Fruit fly (Drosophila melanogaster) whole organism, prepupa: Measurements from ENCODE around the gene CG42299.
A peak's percentile ranks its signal among the peaks of the same experiment; 100 is the strongest.

ENCODE experiments used
- CG10631 ChIP-seq: fragments of 200-800 bp; sonication (Bioruptor generic); optimal IDR thresholded peaks from 2 replicates; lab custom pipeline; 2016; ENCODE audit warnings: missing biosample characterization, missing genetic modification characterization
- CG10669 ChIP-seq: fragments of 200-800 bp; sonication (Bioruptor generic); optimal IDR thresholded peaks from 3 replicates; lab custom pipeline; 2018; ENCODE audit warnings: missing biosample characterization, mild to moderate bottlenecking, missing genetic modification characterization, moderate library complexity
- CG11294 ChIP-seq: fragments of 200-800 bp; sonication (Bioruptor generic); IDR thresholded peaks from 2 replicates; pipeline ENCODE4 v1.3.6; 2022; ENCODE audit warnings: missing biosample characterization, missing genetic modification characterization
- CG11762 ChIP-seq: fragments of 200-800 bp; sonication (Bioruptor generic); optimal IDR thresholded peaks from 3 replicates; lab custom pipeline; 2016; ENCODE audit warnings: missing biosample characterization, missing genetic modification characterization; ENCODE audit not compliant: insufficient read depth
- CG15336 ChIP-seq: fragments of 200-800 bp; sonication (Bioruptor generic); IDR thresholded peaks from 2 replicates; pipeline ENCODE4 v1.3.6; 2022; ENCODE audit warnings: missing biosample characterization, missing genetic modification characterization
- CG1621 ChIP-seq: fragments of 200-800 bp; sonication (Bioruptor generic); optimal IDR thresholded peaks from 3 replicates; lab custom pipeline; 2018; ENCODE audit warnings: missing biosample characterization, mild to moderate bottlenecking, missing genetic modification characterization
- CG16779 ChIP-seq: fragments of 200-800 bp; sonication (Bioruptor generic); optimal IDR thresholded peaks from 3 replicates; lab custom pipeline; 2017; ENCODE audit warnings: missing biosample characterization, mild to moderate bottlenecking, missing genetic modification characterization
- CG3032 ChIP-seq: fragments of 200-800 bp; optimal IDR thresholded peaks from 2 replicates; lab custom pipeline; 2019; ENCODE audit warnings: missing biosample characterization, mild to moderate bottlenecking, missing genetic modification characterization, moderate library complexity
- CG31627 ChIP-seq: fragments of 200-800 bp; sonication (Bioruptor generic); optimal IDR thresholded peaks from 3 replicates; lab custom pipeline; 2016; ENCODE audit warnings: missing biosample characterization, missing genetic modification characterization
- CG34406 ChIP-seq: fragments of 200-800 bp; sonication (Bioruptor generic); optimal IDR thresholded peaks from 3 replicates; lab custom pipeline; 2016; ENCODE audit warnings: missing biosample characterization, missing genetic modification characterization
- CG3919 ChIP-seq: fragments of 200-800 bp; sonication (Bioruptor generic); optimal IDR thresholded peaks from 3 replicates; lab custom pipeline; 2016; ENCODE audit warnings: missing biosample characterization, missing genetic modification characterization
- CG4318 ChIP-seq: fragments of 200-800 bp; sonication (Bioruptor generic); optimal IDR thresholded peaks from 3 replicates; lab custom pipeline; 2017; ENCODE audit warnings: missing biosample characterization, mild to moderate bottlenecking, missing genetic modification characterization
- CG6163 ChIP-seq: fragments of 200-800 bp; sonication (Bioruptor generic); IDR thresholded peaks from 3 replicates; pipeline ENCODE4 v1.3.6; 2022; ENCODE audit warnings: missing biosample characterization, missing genetic modification characterization
- CG6276 ChIP-seq: fragments of 200-800 bp; sonication (Bioruptor generic); optimal IDR thresholded peaks from 2 replicates; lab custom pipeline; 2017; ENCODE audit warnings: missing biosample characterization, mild to moderate bottlenecking, missing genetic modification characterization
- CG6792 ChIP-seq: fragments of 200-800 bp; sonication (Bioruptor generic); optimal IDR thresholded peaks from 3 replicates; lab custom pipeline; 2016; ENCODE audit warnings: missing biosample characterization, missing genetic modification characterization
- CG6808 ChIP-seq: fragments of 200-800 bp; sonication (Bioruptor generic); optimal IDR thresholded peaks from 3 replicates; lab custom pipeline; 2017; ENCODE audit warnings: missing biosample characterization, missing genetic modification characterization, mild to moderate bottlenecking, moderate library complexity, missing genetic modification reagents
- CG7368 ChIP-seq: fragments of 200-800 bp; sonication (Bioruptor generic); optimal IDR thresholded peaks from 3 replicates; lab custom pipeline; 2016; ENCODE audit warnings: missing biosample characterization, missing genetic modification characterization
- CG8119 ChIP-seq: fragments of 200-800 bp; sonication (Bioruptor generic); IDR thresholded peaks from 3 replicates; pipeline ENCODE4 v1.3.6; 2022; ENCODE audit warnings: missing biosample characterization, missing genetic modification characterization
- CG8319 ChIP-seq: fragments of 200-800 bp; sonication (Bioruptor generic); optimal IDR thresholded peaks from 3 replicates; lab custom pipeline; 2016; ENCODE audit warnings: missing biosample characterization, missing genetic modification characterization
- CG8632 ChIP-seq: fragments of 200-800 bp; sonication (Bioruptor generic); optimal IDR thresholded peaks from 3 replicates; lab custom pipeline; 2016; ENCODE audit warnings: missing biosample characterization, missing genetic modification characterization
- Eip78C ChIP-seq: fragments of 200-800 bp; sonication (Bioruptor generic); peaks from one replicate; lab custom pipeline; 2016; ENCODE audit warnings: missing biosample characterization, missing genetic modification characterization
- Eip93F ChIP-seq: fragments of 200-800 bp; sonication (Bioruptor generic); optimal IDR thresholded peaks from 2 replicates; lab custom pipeline; 2016; ENCODE audit warnings: missing biosample characterization, mild to moderate bottlenecking, missing genetic modification characterization
- Ets21C ChIP-seq: fragments of 200-800 bp; sonication (Bioruptor generic); optimal IDR thresholded peaks from 3 replicates; lab custom pipeline; 2016; ENCODE audit warnings: missing biosample characterization, missing genetic modification characterization
- Ets96B ChIP-seq: fragments of 200-800 bp; optimal IDR thresholded peaks from 2 replicates; lab custom pipeline; 2019; ENCODE audit warnings: missing biosample characterization, mild to moderate bottlenecking, missing genetic modification characterization, moderate library complexity
- Gug ChIP-seq: fragments of 200-800 bp; sonication (Bioruptor generic); IDR thresholded peaks from 2 replicates; pipeline ENCODE4 v1.3.6; 2022; ENCODE audit warnings: missing biosample characterization, missing genetic modification characterization
- Hr39 ChIP-seq: fragments of 200-800 bp; sonication (Bioruptor generic); optimal IDR thresholded peaks from 2 replicates; lab custom pipeline; 2016; ENCODE audit warnings: missing biosample characterization, missing genetic modification characterization
- Hr4 ChIP-seq: fragments of 200-800 bp; sonication (Bioruptor generic); optimal IDR thresholded peaks from 3 replicates; lab custom pipeline; 2016; ENCODE audit warnings: missing biosample characterization, missing genetic modification characterization
- Lpt ChIP-seq: fragments of 200-800 bp; sonication (Bioruptor generic); optimal IDR thresholded peaks from 3 replicates; lab custom pipeline; 2016; ENCODE audit warnings: missing biosample characterization, missing genetic modification characterization
- Met ChIP-seq: fragments of 200-800 bp; sonication (Bioruptor generic); optimal IDR thresholded peaks from 3 replicates; lab custom pipeline; 2016; ENCODE audit warnings: missing biosample characterization, missing genetic modification characterization
- OdsH ChIP-seq: fragments of 200-800 bp; sonication (Bioruptor generic); optimal IDR thresholded peaks from 3 replicates; lab custom pipeline; 2016; ENCODE audit warnings: missing biosample characterization, missing genetic modification characterization
- Smox ChIP-seq: fragments of 200-800 bp; sonication (Bioruptor generic); optimal IDR thresholded peaks from 3 replicates; lab custom pipeline; 2016; ENCODE audit warnings: missing biosample characterization, missing genetic modification characterization
- Sox102F ChIP-seq: fragments of 200-800 bp; sonication (Bioruptor generic); optimal IDR thresholded peaks from 2 replicates; lab custom pipeline; 2016; ENCODE audit warnings: missing biosample characterization, mild to moderate bottlenecking, missing genetic modification characterization
- Sox14 ChIP-seq: fragments of 200-800 bp; sonication (Bioruptor generic); optimal IDR thresholded peaks from 3 replicates; lab custom pipeline; 2016; ENCODE audit warnings: missing biosample characterization, missing genetic modification characterization
- Sox15 ChIP-seq: fragments of 200-800 bp; sonication (Bioruptor generic); optimal IDR thresholded peaks from 3 replicates; lab custom pipeline; 2016; ENCODE audit warnings: missing biosample characterization, missing genetic modification characterization
- achi ChIP-seq: fragments of 200-800 bp; sonication (Bioruptor generic); optimal IDR thresholded peaks from 3 replicates; lab custom pipeline; 2016; ENCODE audit warnings: missing biosample characterization, missing genetic modification characterization
- cyc ChIP-seq: fragments of 200-800 bp; sonication (Bioruptor generic); optimal IDR thresholded peaks from 3 replicates; lab custom pipeline; 2016; ENCODE audit warnings: missing biosample characterization, missing genetic modification characterization
- dac ChIP-seq: fragments of 200-800 bp; sonication (Bioruptor generic); optimal IDR thresholded peaks from 2 replicates; lab custom pipeline; 2017; ENCODE audit warnings: missing biosample characterization, mild to moderate bottlenecking, missing genetic modification characterization
- dsx ChIP-seq: fragments of 200-800 bp; optimal IDR thresholded peaks from 3 replicates; lab custom pipeline; 2019; ENCODE audit warnings: missing biosample characterization, mild to moderate bottlenecking, missing genetic modification characterization, moderate library complexity; ENCODE audit not compliant: poor library complexity, severe bottlenecking
- eg ChIP-seq: fragments of 200-800 bp; sonication (Bioruptor generic); IDR thresholded peaks from 3 replicates; pipeline ENCODE4 v1.3.6; 2022; ENCODE audit warnings: missing biosample characterization, missing genetic modification characterization
- fd59A ChIP-seq: fragments of 200-800 bp; sonication (Bioruptor generic); optimal IDR thresholded peaks from 2 replicates; lab custom pipeline; 2017; ENCODE audit warnings: missing biosample characterization, mild to moderate bottlenecking, missing genetic modification characterization, missing genetic modification reagents
- fkh ChIP-seq: fragments of 200-800 bp; sonication (Bioruptor generic); optimal IDR thresholded peaks from 3 replicates; lab custom pipeline; 2017; ENCODE audit warnings: missing biosample characterization, mild to moderate bottlenecking, missing genetic modification characterization, moderate library complexity
- lz ChIP-seq: fragments of 200-800 bp; sonication (Bioruptor generic); optimal IDR thresholded peaks from 3 replicates; lab custom pipeline; 2016; ENCODE audit warnings: missing biosample characterization, missing genetic modification characterization
- net ChIP-seq: fragments of 200-800 bp; sonication (Bioruptor generic); optimal IDR thresholded peaks from 3 replicates; lab custom pipeline; 2016; ENCODE audit warnings: missing biosample characterization, missing genetic modification characterization
- pdm3 ChIP-seq: fragments of 200-800 bp; sonication (Bioruptor generic); optimal IDR thresholded peaks from 3 replicates; lab custom pipeline; 2016; ENCODE audit warnings: missing biosample characterization, missing genetic modification characterization
- salr ChIP-seq, 2 experiments: fragments of 200-800 bp; sonication (Bioruptor generic); optimal IDR thresholded peaks; 3 replicates each; lab custom pipeline; 2016 to 2018; ENCODE audit warnings: missing biosample characterization in 2 of 2, missing genetic modification characterization in 2 of 2, mild to moderate bottlenecking in 1 of 2
- spab ChIP-seq: fragments of 200-800 bp; sonication (Bioruptor generic); optimal IDR thresholded peaks from 2 replicates; lab custom pipeline; 2017; ENCODE audit warnings: missing biosample characterization, mild to moderate bottlenecking, missing genetic modification characterization, missing genetic modification reagents
- ss ChIP-seq, 2 experiments: fragments of 200-800 bp; sonication (Bioruptor generic); optimal IDR thresholded peaks; 2 replicates in 1 of 2; 3 replicates in 1 of 2; lab custom pipeline; 2017 to 2018; ENCODE audit warnings: mild to moderate bottlenecking in 2 of 2, missing biosample characterization in 2 of 2, missing genetic modification characterization in 2 of 2, moderate library complexity in 1 of 2
- vri ChIP-seq: fragments of 200-800 bp; sonication (Bioruptor generic); optimal IDR thresholded peaks from 3 replicates; lab custom pipeline; 2016; ENCODE audit warnings: missing biosample characterization, mild to moderate bottlenecking, missing genetic modification characterization

The CG42299 gene

DNA sequence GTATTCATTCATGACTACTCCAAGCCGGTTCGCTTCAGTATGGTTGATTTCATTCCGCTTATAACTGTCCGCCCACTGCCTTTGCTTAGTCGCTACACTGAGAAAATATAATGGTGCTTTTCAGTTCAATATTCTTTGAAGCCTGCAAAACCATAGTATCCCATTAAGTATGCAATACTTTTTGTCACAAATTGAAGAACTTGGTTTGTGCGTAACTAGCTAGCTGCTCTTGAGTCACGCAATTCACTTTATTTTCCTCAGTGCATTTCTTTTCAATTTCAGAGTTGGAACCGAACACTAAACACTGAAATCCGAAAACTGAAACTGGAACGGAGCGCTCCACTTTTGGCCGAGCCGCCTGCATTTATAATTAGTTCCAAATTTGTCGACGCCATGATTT is 24.2 kb upstream of the CG42299 start (continued):
- TF ChIP-seq lz (GFP tag; lab: Kevin White, UChicago) (peak; percentile 29), OdsH (GFP tag; lab: Kevin White, UChicago) (peak; percentile 36), CG8632 (no peak), fd59A (no peak), CG6163 (GFP tag; lab: Robert Waterston, UW) (peak; percentile 48; the same call in 2 of the 3 replicates), pdm3 (GFP tag; lab: Kevin White, UChicago) (peak; percentile 47), Hr39 (peak; percentile 35), CG6276 (GFP tag; lab: Kevin White, UChicago) (peak; percentile 59), CG10669 (GFP tag; lab: Kevin White, UChicago) (no peak), Met (GFP tag; lab: Kevin White, UChicago) (peak; percentile 24), CG6792 (GFP tag; lab: Kevin White, UChicago) (no peak), Lpt (GFP tag; lab: Kevin White, UChicago) (peak; percentile 21)

DNA sequence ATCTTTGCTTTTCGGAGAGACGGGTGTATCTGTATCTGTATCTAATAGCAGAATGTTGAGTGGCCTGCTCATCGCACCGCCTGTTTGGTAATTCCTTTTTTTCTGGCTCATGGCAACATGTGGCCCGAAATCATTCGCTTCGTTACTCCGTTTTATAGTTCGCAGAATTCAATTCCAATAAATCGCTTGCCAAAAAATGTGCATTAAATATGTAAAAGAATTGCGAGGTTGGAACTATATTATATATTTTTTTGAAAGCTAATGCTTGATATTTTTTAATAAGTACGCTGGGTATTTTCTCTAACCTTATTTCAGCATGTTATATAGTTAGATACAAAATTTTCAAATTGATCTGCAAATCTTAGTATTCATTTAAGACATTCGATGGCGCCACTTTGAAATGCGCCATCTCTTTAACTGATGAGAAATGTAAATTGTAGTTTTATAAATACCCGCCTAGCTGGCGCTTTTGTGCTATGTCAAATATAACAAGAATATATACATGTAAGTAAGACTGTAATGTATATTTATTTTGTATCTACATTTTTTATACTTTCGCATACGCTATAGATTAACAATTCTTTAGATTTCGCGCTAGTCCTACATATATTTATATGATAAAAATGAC is 18.9 kb upstream of the CG42299 start:
- TF ChIP-seq CG6792 (GFP tag; lab: Kevin White, UChicago): no peak
- no peak for TF ChIP-seq CG8632
- TF ChIP-seq Sox15 (GFP tag; lab: Kevin White, UChicago): no peak
- TF ChIP-seq CG31627: peak; percentile 49
- no peak for TF ChIP-seq vri (GFP tag; lab: Kevin White, UChicago)
- no peak for TF ChIP-seq dsx
- no peak for TF ChIP-seq OdsH (GFP tag; lab: Kevin White, UChicago)
- no peak for TF ChIP-seq CG8119 (GFP tag; lab: Robert Waterston, UW)
- no peak for TF ChIP-seq CG3032 (tag; lab: Kevin White, UChicago)
- TF ChIP-seq Gug (GFP tag; lab: Robert Waterston, UW): no peak
- TF ChIP-seq CG8319 (GFP tag; lab: Kevin White, UChicago): no peak
- TF ChIP-seq Eip78C: peak; percentile 53
- no peak for TF ChIP-seq CG3919 (GFP tag; lab: Kevin White, UChicago)
- no peak for TF ChIP-seq CG34406 (GFP tag; lab: Kevin White, UChicago)
- no peak for TF ChIP-seq salr (GFP tag; optimal IDR thresholded peaks at IDR 0.05; lab: Kevin White, UChicago)
- TF ChIP-seq ss (GFP tag; optimal IDR thresholded peaks at IDR 0.05; lab: Kevin White, UChicago): peak in 1 of 2 experiments; percentile 6
- TF ChIP-seq dac: no peak
- 0 out of 3 replicates have a peak, but pooled peaks have one; percentile 12 for TF ChIP-seq CG6163 (GFP tag; lab: Robert Waterston, UW)
- TF ChIP-seq CG16779 (tag; lab: Kevin White, UChicago): no peak
- TF ChIP-seq CG11294: no peak
- TF ChIP-seq CG15336 (GFP tag; lab: Robert Waterston, UW): no peak; the same call in 1 of the 2 replicates
- no peak for TF ChIP-seq eg (GFP tag; lab: Robert Waterston, UW)
- no peak for TF ChIP-seq Hr4 (GFP tag; lab: Kevin White, UChicago)
- TF ChIP-seq cyc (GFP tag; lab: Kevin White, UChicago): peak; percentile 41
- no peak for TF ChIP-seq net (GFP tag; lab: Kevin White, UChicago)
- TF ChIP-seq lz (GFP tag; lab: Kevin White, UChicago): peak; percentile 19
- no peak for TF ChIP-seq CG7368 (GFP tag; lab: Kevin White, UChicago)
- TF ChIP-seq CG6276 (GFP tag; lab: Kevin White, UChicago): no peak
- no peak for TF ChIP-seq Ets96B (tag; lab: Kevin White, UChicago)
- TF ChIP-seq CG10631 (GFP tag; lab: Kevin White, UChicago): no peak
- TF ChIP-seq pdm3 (GFP tag; lab: Kevin White, UChicago): no peak
- peak; percentile 55 for TF ChIP-seq Hr39
- no peak for TF ChIP-seq achi (GFP tag; lab: Kevin White, UChicago)
- peak; percentile 13 for TF ChIP-seq Smox
- no peak for TF ChIP-seq Eip93F (GFP tag; lab: Kevin White, UChicago)
- TF ChIP-seq CG4318 (GFP tag; lab: Kevin White, UChicago): no peak
- TF ChIP-seq fkh (GFP tag; lab: Kevin White, UChicago): no peak
- no peak for TF ChIP-seq spab (GFP tag; lab: Kevin White, UChicago)
- TF ChIP-seq CG6808 (GFP tag; lab: Kevin White, UChicago): no peak
- no peak for TF ChIP-seq Sox14 (GFP tag; lab: Kevin White, UChicago)
- no peak for TF ChIP-seq CG1621 (tag; lab: Kevin White, UChicago)
- TF ChIP-seq Sox102F: no peak
- TF ChIP-seq CG11762 (GFP tag; lab: Kevin White, UChicago): no peak
- TF ChIP-seq Met (GFP tag; lab: Kevin White, UChicago): peak; percentile 19
- TF ChIP-seq Lpt (GFP tag; lab: Kevin White, UChicago): no peak
- TF ChIP-seq Ets21C: no peak
